Worm (Caenorhabditis elegans) whole organism, L1 larva: ENCODE results near the gene cebp-1.

Experiments used
- C04F5.9 ChIP-seq: sonication (generic microtip); optimal IDR thresholded peaks from 2 replicates; lab custom pipeline; 2016; ENCODE audit warnings: missing genetic modification characterization, missing compliant biosample characterization
- C34B4.2 ChIP-seq: sonication (generic microtip); optimal IDR thresholded peaks from 2 replicates; lab custom pipeline; 2017; ENCODE audit warnings: mild to moderate bottlenecking, missing genetic modification characterization, missing compliant biosample characterization
- Y116A8C.19 ChIP-seq: sonication (generic microtip); optimal IDR thresholded peaks from 2 replicates; lab custom pipeline; 2016; ENCODE audit warnings: missing compliant biosample characterization, missing genetic modification characterization, borderline replicate concordance
- aha-1 ChIP-seq: fragments of 150-350 bp; optimal IDR thresholded peaks from 2 replicates; lab custom pipeline; 2014; ENCODE audit warnings: missing biosample characterization, missing genetic modification characterization
- alr-1 ChIP-seq: fragments of 200-800 bp; sonication (Bioruptor generic); optimal IDR thresholded peaks from 2 replicates; lab custom pipeline; 2018; ENCODE audit warnings: borderline replicate concordance, mild to moderate bottlenecking, missing genetic modification characterization, missing compliant biosample characterization
- ama-1 ChIP-seq: fragments of 150-350 bp; optimal IDR thresholded peaks from 2 replicates; lab custom pipeline; 2014
- ceh-8 ChIP-seq: fragments of 200-800 bp; sonication (Bioruptor generic); optimal IDR thresholded peaks from 2 replicates; lab custom pipeline; 2018; ENCODE audit warnings: mild to moderate bottlenecking, missing genetic modification characterization, moderate library complexity, missing compliant biosample characterization
- ceh-82 ChIP-seq, 3 experiments: fragments of 150-350 bp in 1 of 3; sonication (generic microtip) in 2 of 3; optimal IDR thresholded peaks; 2 replicates each; lab custom pipeline; 2014 to 2017; ENCODE audit warnings: missing biosample characterization in 3 of 3, missing genetic modification characterization in 3 of 3
- ceh-88 ChIP-seq: fragments of 200-800 bp; sonication (Bioruptor generic); IDR thresholded peaks from 2 replicates; pipeline ENCODE4 v1.3.6; 2022; ENCODE audit warnings: missing genetic modification characterization, missing compliant biosample characterization
- dpl-1 ChIP-seq, 3 experiments: fragments of 150-350 bp in 2 of 3; sonication (generic microtip) in 1 of 3; optimal IDR thresholded peaks; 2 replicates each; lab custom pipeline; 2014 to 2017; ENCODE audit warnings: missing biosample characterization in 3 of 3, missing genetic modification characterization in 3 of 3, missing genetic modification reagents in 3 of 3
- egl-13 ChIP-seq: sonication (generic microtip); optimal IDR thresholded peaks from 2 replicates; lab custom pipeline; 2016; ENCODE audit warnings: missing genotype, missing genetic modification reagents, missing genetic modification characterization, missing compliant biosample characterization
- egl-27 ChIP-seq, 2 experiments: fragments of 150-350 bp in 1 of 2; sonication (generic microtip); optimal IDR thresholded peaks; 3 replicates each; lab custom pipeline; 2017 to 2018; ENCODE audit warnings: missing biosample characterization in 2 of 2, missing genetic modification characterization in 2 of 2, missing genetic modification reagents in 2 of 2
- grh-1 ChIP-seq: fragments of 200-800 bp; sonication (Bioruptor generic); IDR thresholded peaks from 2 replicates; pipeline ENCODE4 v1.3.6; 2022; ENCODE audit warnings: missing genetic modification reagents, missing genetic modification characterization, missing compliant biosample characterization
- hlh-17 ChIP-seq: fragments of 200-800 bp; sonication (Bioruptor generic); optimal IDR thresholded peaks from 2 replicates; lab custom pipeline; 2018; ENCODE audit warnings: missing genetic modification characterization, mild to moderate bottlenecking, missing compliant biosample characterization, moderate library complexity, borderline replicate concordance
- hlh-4 ChIP-seq: sonication (generic microtip); optimal IDR thresholded peaks from 2 replicates; lab custom pipeline; 2016; ENCODE audit warnings: mild to moderate bottlenecking, missing genetic modification characterization, missing compliant biosample characterization
- hpl-2 ChIP-seq: fragments of 150-350 bp; optimal IDR thresholded peaks from 2 replicates; lab custom pipeline; 2014; ENCODE audit warnings: missing biosample characterization, missing genetic modification reagents, missing genetic modification characterization
- irx-1 ChIP-seq: sonication (generic microtip); optimal IDR thresholded peaks from 2 replicates; lab custom pipeline; 2016; ENCODE audit warnings: missing genetic modification characterization, missing compliant biosample characterization
- isw-1 ChIP-seq: fragments of 200-800 bp; sonication (Bioruptor generic); IDR thresholded peaks from 2 replicates; pipeline ENCODE4 v1.3.6; 2022; ENCODE audit warnings: missing genetic modification characterization, missing compliant biosample characterization
- lin-15B ChIP-seq: fragments of 150-350 bp; sonication (generic microtip); optimal IDR thresholded peaks from 3 replicates; lab custom pipeline; 2014; ENCODE audit warnings: missing biosample characterization, missing genetic modification characterization
- lin-39 ChIP-seq: fragments of 150-350 bp; optimal IDR thresholded peaks from 2 replicates; lab custom pipeline; 2014; ENCODE audit warnings: missing biosample characterization, missing genetic modification reagents, missing genetic modification characterization
- lir-3 ChIP-seq: sonication (generic microtip); optimal IDR thresholded peaks from 2 replicates; lab custom pipeline; 2016; ENCODE audit warnings: mild to moderate bottlenecking, missing genetic modification characterization, moderate library complexity, missing compliant biosample characterization; ENCODE audit not compliant: poor library complexity
- lsy-2 ChIP-seq, 2 experiments: fragments of 150-350 bp; optimal IDR thresholded peaks; 2 replicates each; lab custom pipeline; 2014; ENCODE audit warnings: missing biosample characterization in 2 of 2, missing genetic modification characterization in 2 of 2
- mdl-1 ChIP-seq, 2 experiments: fragments of 150-350 bp; optimal IDR thresholded peaks; 2 replicates each; lab custom pipeline; 2014 to 2017; ENCODE audit warnings: missing biosample characterization in 2 of 2, missing genetic modification characterization in 2 of 2, inconsistent platforms in 1 of 2
- nhr-11 ChIP-seq: fragments of 150-350 bp; optimal IDR thresholded peaks from 2 replicates; lab custom pipeline; 2014; ENCODE audit warnings: missing biosample characterization, missing genetic modification characterization
- nhr-12 ChIP-seq: sonication (generic microtip); optimal IDR thresholded peaks from 2 replicates; lab custom pipeline; 2017; ENCODE audit warnings: missing biosample characterization, missing genetic modification characterization
- nhr-19 ChIP-seq: fragments of 200-800 bp; sonication (Bioruptor generic); conservative IDR thresholded peaks from 2 replicates; pipeline ENCODE4 v1.3.6; 2022; ENCODE audit warnings: missing genetic modification characterization, missing compliant biosample characterization
- nhr-20 ChIP-seq: sonication (generic microtip); optimal IDR thresholded peaks from 2 replicates; lab custom pipeline; 2016; ENCODE audit warnings: mild to moderate bottlenecking, missing genetic modification characterization, missing compliant biosample characterization
- nhr-28 ChIP-seq: fragments of 150-350 bp; optimal IDR thresholded peaks from 2 replicates; lab custom pipeline; 2014; ENCODE audit warnings: missing biosample characterization, missing genetic modification characterization
- nhr-47 ChIP-seq: sonication (generic microtip); optimal IDR thresholded peaks from 2 replicates; lab custom pipeline; 2016; ENCODE audit warnings: mild to moderate bottlenecking, missing genetic modification characterization, moderate library complexity, missing compliant biosample characterization
- nhr-71 ChIP-seq: sonication (generic microtip); optimal IDR thresholded peaks from 2 replicates; lab custom pipeline; 2016; ENCODE audit warnings: mild to moderate bottlenecking, missing genetic modification characterization, moderate library complexity, missing compliant biosample characterization
- nhr-77 ChIP-seq: fragments of 150-350 bp; optimal IDR thresholded peaks from 2 replicates; lab custom pipeline; 2014; ENCODE audit warnings: missing biosample characterization, missing genetic modification characterization
- nhr-84 ChIP-seq: sonication (generic microtip); optimal IDR thresholded peaks from 2 replicates; lab custom pipeline; 2017; ENCODE audit warnings: missing biosample characterization, missing genetic modification characterization
- nhr-85 ChIP-seq: sonication (generic microtip); peaks from one replicate; lab custom pipeline; 2016; ENCODE audit warnings: missing genetic modification characterization, inconsistent platforms, missing compliant biosample characterization
- nhr-90 ChIP-seq: sonication (generic microtip); optimal IDR thresholded peaks from 2 replicates; lab custom pipeline; 2016; ENCODE audit warnings: mild to moderate bottlenecking, missing genetic modification characterization, missing compliant biosample characterization; ENCODE audit not compliant: poor library complexity
- pag-3 ChIP-seq: sonication (generic microtip); optimal IDR thresholded peaks from 2 replicates; lab custom pipeline; 2017; ENCODE audit warnings: missing genetic modification characterization, mild to moderate bottlenecking, missing compliant biosample characterization, antibody characterized with exemption, borderline replicate concordance; ENCODE audit not compliant: insufficient read depth
- rnt-1 ChIP-seq: sonication (generic microtip); optimal IDR thresholded peaks from 2 replicates; lab custom pipeline; 2016; ENCODE audit warnings: mild to moderate bottlenecking, missing genetic modification characterization, moderate library complexity, missing compliant biosample characterization
- snpc-4 ChIP-seq: fragments of 150-350 bp; optimal IDR thresholded peaks from 2 replicates; lab custom pipeline; 2014; ENCODE audit warnings: missing biosample characterization, missing genetic modification characterization
- sptf-1 ChIP-seq: fragments of 150-350 bp; optimal IDR thresholded peaks from 2 replicates; lab custom pipeline; 2014; ENCODE audit warnings: missing biosample characterization, missing genetic modification characterization
- sup-37 ChIP-seq: fragments of 200-800 bp; sonication (Bioruptor generic); optimal IDR thresholded peaks from 2 replicates; lab custom pipeline; 2018; ENCODE audit warnings: mild to moderate bottlenecking, missing genetic modification characterization, missing compliant biosample characterization
- swsn-7 ChIP-seq: sonication (generic microtip); optimal IDR thresholded peaks from 2 replicates; lab custom pipeline; 2016; ENCODE audit warnings: missing genetic modification characterization, missing compliant biosample characterization
- tbx-2 ChIP-seq: sonication (generic microtip); optimal IDR thresholded peaks from 2 replicates; lab custom pipeline; 2016; ENCODE audit warnings: missing genetic modification characterization, missing compliant biosample characterization
- tlp-1 ChIP-seq: fragments of 150-350 bp; optimal IDR thresholded peaks from 2 replicates; lab custom pipeline; 2014; ENCODE audit warnings: missing biosample characterization, missing genetic modification characterization
- unc-30 ChIP-seq: sonication (generic microtip); optimal IDR thresholded peaks from 2 replicates; lab custom pipeline; 2017; ENCODE audit warnings: missing biosample characterization, missing genetic modification characterization
- unc-86 ChIP-seq: sonication (generic microtip); optimal IDR thresholded peaks from 2 replicates; lab custom pipeline; 2016; ENCODE audit warnings: missing genetic modification characterization, missing compliant biosample characterization
- unc-98 ChIP-seq: fragments of 200-800 bp; sonication (Bioruptor generic); IDR thresholded peaks from 2 replicates; pipeline ENCODE4 v1.3.6; 2022; ENCODE audit warnings: missing genetic modification characterization, missing compliant biosample characterization
- vab-15 ChIP-seq: sonication (generic microtip); optimal IDR thresholded peaks from 2 replicates; lab custom pipeline; 2017; ENCODE audit warnings: missing genotype, mild to moderate bottlenecking, missing genetic modification characterization, missing compliant biosample characterization
- xbp-1 ChIP-seq: sonication (generic microtip); optimal IDR thresholded peaks from 2 replicates; lab custom pipeline; 2016; ENCODE audit warnings: missing genetic modification characterization, missing compliant biosample characterization

Gene cebp-1

ce11 chrX:1450352-1450818, 3.3 kb downstream of the cebp-1 start, which contains the start of gene W05H7.1 (continued):
- TF ChIP-seq ceh-8 (GFP tag; lab: Kevin White, UChicago) (no peak), tlp-1 (no peak), hlh-17 (GFP tag; lab: Kevin White, UChicago) (no peak), nhr-20 (tag; lab: Kevin White, UChicago) (peak; percentile 48), lin-15B (tag; lab: Kevin White, UChicago) (no peak), nhr-84 (tag; lab: Kevin White, UChicago) (no peak), nhr-12 (tag; lab: Kevin White, UChicago) (no peak), nhr-71 (tag; lab: Kevin White, UChicago) (peak; percentile 46), dpl-1 (GFP tag; optimal IDR thresholded peaks at IDR 0.05; lab: Kevin White, UChicago) (peak in 2 of 3 experiments; percentile 12 to 13), nhr-47 (tag; lab: Kevin White, UChicago) (peak; percentile 32), lsy-2 (tag; optimal IDR thresholded peaks at IDR 0.05; lab: Kevin White, UChicago) (peak in 1 of 2 experiments; percentile 59), mdl-1 (tag; optimal IDR thresholded peaks at IDR 0.05; lab: Kevin White, UChicago) (peak in 1 of 2 experiments; percentile 38), pag-3 (tag; lab: Kevin White, UChicago) (no peak), Y116A8C.19 (no peak), alr-1 (tag; lab: Kevin White, UChicago) (no peak), xbp-1 (tag; lab: Kevin White, UChicago) (peak; percentile 9), nhr-19 (GFP tag; lab: Robert Waterston, UW) (0 out of 2 replicates have a peak, but pooled peaks have one; percentile 8), rnt-1 (tag; lab: Kevin White, UChicago) (peak; percentile 31), grh-1 (GFP tag; lab: Robert Waterston, UW) (no peak), ceh-82 (tag; optimal IDR thresholded peaks at IDR 0.05; lab: Kevin White, UChicago) (peak in 2 of 3 experiments; percentile 19 to 22), irx-1 (tag; lab: Kevin White, UChicago) (peak; percentile 2), sptf-1 (tag; lab: Kevin White, UChicago) (no peak)
- TF ChIP-seq, all 84 proteins: peak for 22

ce11 chrX:1446593-1447141, 7.0 kb downstream of the cebp-1 start, which contains the start of gene zfp-3:
Gene zfp-3 (minus strand): TSS chrX:1446643.
- TF ChIP-seq ceh-82 (tag; optimal IDR thresholded peaks at IDR 0.05; lab: Kevin White, UChicago) (peak; percentile 81 to 96 (median 94)), unc-30 (tag; lab: Kevin White, UChicago) (no peak), lir-3 (tag; lab: Kevin White, UChicago) (peak; percentile 89), nhr-85 (tag; lab: Kevin White, UChicago) (peak; percentile 97), ama-1 (lab: Kevin White, UChicago) (peak; percentile 58), nhr-11 (peak; percentile 83), aha-1 (tag; lab: Kevin White, UChicago) (peak; percentile 92), tbx-2 (tag; lab: Kevin White, UChicago) (peak; percentile 98), C34B4.2 (no peak), ceh-88 (GFP tag; lab: Robert Waterston, UW) (peak; percentile 88), vab-15 (tag; lab: Kevin White, UChicago) (peak; percentile 58), nhr-71 (tag; lab: Kevin White, UChicago) (peak; percentile 99), Y116A8C.19 (no peak), alr-1 (tag; lab: Kevin White, UChicago) (no peak), swsn-7 (peak; percentile 98), egl-13 (peak; percentile 91), C04F5.9 (tag; lab: Kevin White, UChicago) (peak; percentile 72), isw-1 (GFP tag; lab: Robert Waterston, UW) (peak; percentile 91), hlh-4 (tag; lab: Kevin White, UChicago) (peak; percentile 3), unc-98 (GFP tag; lab: Robert Waterston, UW) (peak; percentile 69), snpc-4 (tag; lab: Kevin White, UChicago) (peak; percentile 84), nhr-77 (peak; percentile 95), tlp-1 (no peak), ceh-8 (GFP tag; lab: Kevin White, UChicago) (peak; percentile 88), lin-15B (tag; lab: Kevin White, UChicago) (peak; percentile 41), irx-1 (tag; lab: Kevin White, UChicago) (peak; percentile 88), sup-37 (GFP tag; lab: Kevin White, UChicago) (peak; percentile 76), nhr-28 (tag; lab: Kevin White, UChicago) (no peak), hpl-2 (peak; percentile 81), dpl-1 (GFP tag; optimal IDR thresholded peaks at IDR 0.05; lab: Kevin White, UChicago) (peak; percentile 72 to 77 (median 73)), lin-39 (tag; lab: Kevin White, UChicago) (peak; percentile 64), nhr-20 (tag; lab: Kevin White, UChicago) (peak; percentile 99), egl-27 (tag; optimal IDR thresholded peaks at IDR 0.05; lab: Kevin White, UChicago) (peak; percentile 36 to 90), nhr-90 (tag; lab: Kevin White, UChicago) (peak; percentile 95), unc-86 (tag; lab: Kevin White, UChicago) (peak; percentile 96)
